Fruit fly (Drosophila melanogaster) whole organism, adult: Measurements from ENCODE around the gene CG7924.

ENCODE experiments used
- CG12768 ChIP-seq: fragments of 200-800 bp; sonication (Bioruptor generic); optimal IDR thresholded peaks from 2 replicates; lab custom pipeline; 2017; ENCODE audit warnings: missing biosample characterization, missing genetic modification characterization, mild to moderate bottlenecking, moderate library complexity, missing genetic modification reagents
- CG1620 ChIP-seq: fragments of 200-800 bp; sonication (Bioruptor generic); optimal IDR thresholded peaks from 2 replicates; lab custom pipeline; 2016; ENCODE audit warnings: missing biosample characterization, missing genetic modification characterization
- CG33017 ChIP-seq: fragments of 200-800 bp; sonication (Bioruptor generic); optimal IDR thresholded peaks from 2 replicates; lab custom pipeline; 2018; ENCODE audit warnings: missing biosample characterization, mild to moderate bottlenecking, missing genetic modification characterization, moderate library complexity
- CG5204 ChIP-seq: fragments of 200-800 bp; sonication (Bioruptor generic); optimal IDR thresholded peaks from 2 replicates; lab custom pipeline; 2016; ENCODE audit warnings: missing biosample characterization, missing genetic modification characterization
- CG7045 ChIP-seq: fragments of 200-800 bp; sonication (Bioruptor generic); optimal IDR thresholded peaks from 2 replicates; lab custom pipeline; 2017; ENCODE audit warnings: missing biosample characterization, mild to moderate bottlenecking, missing genetic modification characterization
- Clk ChIP-seq: fragments of 200-800 bp; sonication (Bioruptor generic); optimal IDR thresholded peaks from 2 replicates; lab custom pipeline; 2017; ENCODE audit warnings: missing biosample characterization, missing genetic modification characterization
- Crg-1 ChIP-seq: fragments of 200-800 bp; sonication (Bioruptor generic); optimal IDR thresholded peaks from 2 replicates; lab custom pipeline; 2016; ENCODE audit warnings: missing biosample characterization, missing genetic modification characterization
- Hr96 ChIP-seq: fragments of 200-800 bp; sonication (Bioruptor generic); optimal IDR thresholded peaks from 2 replicates; lab custom pipeline; 2016; ENCODE audit warnings: missing biosample characterization, missing genetic modification characterization
- bab1 ChIP-seq: fragments of 200-800 bp; sonication (Bioruptor generic); optimal IDR thresholded peaks from 3 replicates; lab custom pipeline; 2019; ENCODE audit warnings: missing biosample characterization, mild to moderate bottlenecking, missing genetic modification characterization, moderate library complexity
- kay ChIP-seq: fragments of 200-800 bp; sonication (Bioruptor generic); peaks from one replicate; lab custom pipeline; 2016; ENCODE audit warnings: missing biosample characterization, missing genetic modification characterization, borderline replicate concordance
- ovo ChIP-seq: fragments of 200-800 bp; sonication (Bioruptor generic); optimal IDR thresholded peaks from 2 replicates; lab custom pipeline; 2016; ENCODE audit warnings: missing biosample characterization, missing genetic modification characterization
- pad ChIP-seq: fragments of 200-800 bp; sonication (Bioruptor generic); optimal IDR thresholded peaks from 3 replicates; lab custom pipeline; 2017; ENCODE audit warnings: missing biosample characterization, missing genetic modification characterization, mild to moderate bottlenecking, moderate library complexity, missing genetic modification reagents

DNA sequence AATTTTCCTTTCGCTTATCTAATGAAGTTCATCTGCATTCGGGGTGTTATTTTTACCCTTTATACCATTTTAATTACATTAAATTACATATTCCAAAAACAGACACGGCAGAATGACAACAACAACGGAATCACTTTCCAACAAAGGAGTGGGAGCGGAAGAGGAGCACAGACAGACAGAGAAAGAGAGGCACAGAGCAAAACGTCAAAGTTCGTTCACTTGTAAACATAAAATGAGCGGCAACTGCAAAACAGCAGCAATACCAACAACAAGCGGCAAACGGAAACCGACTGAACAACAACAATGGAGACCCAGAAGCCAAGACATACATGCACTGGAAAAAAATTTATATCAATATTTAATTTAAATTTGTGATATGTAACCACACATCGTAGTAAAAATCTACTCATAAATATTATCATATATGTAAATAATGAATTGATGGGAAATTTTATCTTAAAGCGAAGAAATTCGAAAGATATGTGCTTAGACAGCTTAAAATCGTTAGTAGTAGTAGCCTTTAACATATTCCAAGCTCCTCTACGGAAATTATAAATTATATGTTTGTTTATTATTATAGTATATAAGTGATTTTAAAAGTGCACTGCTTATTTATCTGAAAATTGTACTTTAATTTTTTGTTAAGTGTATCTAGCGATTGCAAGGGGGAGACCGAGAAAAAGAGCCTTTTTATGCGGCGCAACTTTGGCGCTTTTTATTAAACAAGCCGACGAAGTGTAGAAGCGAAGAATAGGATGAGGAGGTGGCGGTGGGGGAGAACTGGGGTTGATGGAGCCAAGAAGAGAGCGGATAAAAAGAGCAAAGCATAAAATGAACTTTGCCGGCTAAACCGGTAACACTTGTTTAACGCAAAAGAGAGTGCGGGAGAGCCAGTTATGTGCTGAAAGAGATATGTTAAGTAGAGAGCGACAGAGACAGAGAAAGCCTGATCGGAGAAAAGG, 39.1 kb downstream of the CG7924 start:
- TF ChIP-seq Clk (no peak), CG1620 (GFP tag; lab: Kevin White, UChicago) (no peak), pad (no peak), CG12768 (no peak), Crg-1 (GFP tag; lab: Kevin White, UChicago) (no peak), CG7045 (GFP tag; lab: Kevin White, UChicago) (no peak), CG5204 (GFP tag; lab: Kevin White, UChicago) (no peak), CG33017 (tag; lab: Kevin White, UChicago) (no peak), ovo (GFP tag; lab: Kevin White, UChicago) (no peak), kay (GFP tag; lab: Kevin White, UChicago) (no peak), bab1 (peak; percentile 81), Hr96 (GFP tag; lab: Kevin White, UChicago) (no peak)
